Worm (Caenorhabditis elegans): ENCODE results near the gene ges-1.

- TF ChIP-seq nhr-28 (tag; optimal IDR thresholded peaks at IDR 0.05): no peak
- no peak for TF ChIP-seq elt-3 (tag; optimal IDR thresholded peaks at IDR 0.05)
- no peak for TF ChIP-seq jun-1 (tag; optimal IDR thresholded peaks at IDR 0.05)
- TF ChIP-seq ztf-11 (tag; optimal IDR thresholded peaks at IDR 0.05): no peak
- no peak for TF ChIP-seq nhr-77 (tag; optimal IDR thresholded peaks at IDR 0.05)
- TF ChIP-seq elt-1 (tag; optimal IDR thresholded peaks at IDR 0.05): no peak
- TF ChIP-seq unc-39 (tag; optimal IDR thresholded peaks at IDR 0.05): no peak
- no peak for TF ChIP-seq aly-2 (tag; optimal IDR thresholded peaks at IDR 0.05)
- TF ChIP-seq ama-1 (optimal IDR thresholded peaks at IDR 0.05): no peak
- no peak for TF ChIP-seq pha-4 (tag; optimal IDR thresholded peaks at IDR 0.05)
- TF ChIP-seq elt-2 (tag; optimal IDR thresholded peaks at IDR 0.05): no peak
- no peak for TF ChIP-seq pqm-1 (tag; optimal IDR thresholded peaks at IDR 0.05)
Measured at ce11 chrV:1410727-1411126, 21.2 kb downstream of the ges-1 start.
